Fruit fly (Drosophila melanogaster) whole organism, embryonic: ENCODE results near the gene CG17768.

ENCODE experiments used
- Ada2b ChIP-seq: fragments of 200-800 bp; sonication (Bioruptor generic); IDR thresholded peaks from 2 replicates; pipeline ENCODE4 v1.3.6; 2022; ENCODE audit warnings: missing biosample characterization, missing genetic modification characterization
- Antp ChIP-seq: fragments of 200-800 bp; sonication (Bioruptor generic); optimal IDR thresholded peaks from 3 replicates; lab custom pipeline; 2016; ENCODE audit warnings: missing biosample characterization, missing genetic modification characterization
- B-H1 ChIP-seq: fragments of 200-800 bp; sonication (Bioruptor generic); IDR thresholded peaks from 3 replicates; pipeline ENCODE4 v1.3.6; 2022; ENCODE audit warnings: missing biosample characterization, missing genetic modification characterization
- CG10321 ChIP-seq: fragments of 200-800 bp; sonication (Bioruptor generic); IDR thresholded peaks from 2 replicates; pipeline ENCODE4 v1.3.6; 2022; ENCODE audit warnings: missing biosample characterization, missing genetic modification characterization
- CG10462 ChIP-seq: fragments of 200-800 bp; sonication (Bioruptor generic); optimal IDR thresholded peaks from 2 replicates; lab custom pipeline; 2016; ENCODE audit warnings: missing biosample characterization, missing genetic modification characterization
- CG11093 ChIP-seq: fragments of 200-800 bp; sonication (Bioruptor generic); IDR thresholded peaks from 3 replicates; pipeline ENCODE4 v1.3.6; 2022; ENCODE audit warnings: missing biosample characterization, missing genetic modification characterization
- CG12155 ChIP-seq: fragments of 200-800 bp; sonication (Bioruptor generic); optimal IDR thresholded peaks from 3 replicates; lab custom pipeline; 2016; ENCODE audit warnings: missing biosample characterization, missing genetic modification characterization
- CG12391 ChIP-seq: fragments of 200-800 bp; sonication (Bioruptor generic); optimal IDR thresholded peaks from 3 replicates; lab custom pipeline; 2018; ENCODE audit warnings: missing biosample characterization, mild to moderate bottlenecking, missing genetic modification characterization, moderate library complexity
- CG13287 ChIP-seq: fragments of 200-800 bp; sonication (Bioruptor generic); IDR thresholded peaks from 2 replicates; pipeline ENCODE4 v1.3.6; 2022; ENCODE audit warnings: missing biosample characterization, missing genetic modification characterization; ENCODE audit not compliant: partially characterized antibody
- CG14860 ChIP-seq: fragments of 200-800 bp; sonication (Bioruptor generic); IDR thresholded peaks from 3 replicates; pipeline ENCODE4 v1.3.6; 2022; ENCODE audit warnings: missing biosample characterization, missing genetic modification characterization; ENCODE audit not compliant: partially characterized antibody
- CG15011 ChIP-seq: fragments of 200-800 bp; sonication (Bioruptor generic); optimal IDR thresholded peaks from 3 replicates; lab custom pipeline; 2018; ENCODE audit warnings: missing biosample characterization, mild to moderate bottlenecking, missing genetic modification characterization
- CG15514 ChIP-seq: fragments of 200-800 bp; sonication (Bioruptor generic); optimal IDR thresholded peaks from 3 replicates; lab custom pipeline; 2017; ENCODE audit warnings: missing biosample characterization, missing genetic modification characterization, mild to moderate bottlenecking, moderate library complexity, missing genetic modification reagents
- CG1647 ChIP-seq: fragments of 200-800 bp; sonication (Bioruptor generic); optimal IDR thresholded peaks from 3 replicates; lab custom pipeline; 2016; ENCODE audit warnings: missing biosample characterization, missing genetic modification characterization
- CG16863 ChIP-seq: fragments of 200-800 bp; sonication (Bioruptor generic); optimal IDR thresholded peaks from 3 replicates; lab custom pipeline; 2016; ENCODE audit warnings: missing biosample characterization, missing genetic modification characterization
- CG2202 ChIP-seq: fragments of 200-800 bp; sonication (Bioruptor generic); optimal IDR thresholded peaks from 2 replicates; lab custom pipeline; 2018; ENCODE audit warnings: missing biosample characterization, mild to moderate bottlenecking, missing genetic modification characterization
- CG2678 ChIP-seq: fragments of 200-800 bp; sonication (Bioruptor generic); optimal IDR thresholded peaks from 3 replicates; lab custom pipeline; 2019; ENCODE audit warnings: missing biosample characterization, mild to moderate bottlenecking, missing genetic modification characterization, moderate library complexity
- CG30431 ChIP-seq: fragments of 200-800 bp; sonication (Bioruptor generic); optimal IDR thresholded peaks from 2 replicates; lab custom pipeline; 2017; ENCODE audit warnings: missing biosample characterization, missing genetic modification characterization
- CG31224 ChIP-seq: fragments of 200-800 bp; sonication (Bioruptor generic); IDR thresholded peaks from 2 replicates; pipeline ENCODE4 v1.3.6; 2022; ENCODE audit warnings: missing biosample characterization, missing genetic modification characterization
- CG3163 ChIP-seq: fragments of 200-800 bp; sonication (Bioruptor generic); optimal IDR thresholded peaks from 3 replicates; lab custom pipeline; 2016; ENCODE audit warnings: missing biosample characterization, missing genetic modification characterization
- CG32767 ChIP-seq: fragments of 200-800 bp; sonication (Bioruptor generic); IDR thresholded peaks from 2 replicates; pipeline ENCODE4 v1.3.6; 2022; ENCODE audit warnings: missing biosample characterization, missing genetic modification characterization
- CG33213 ChIP-seq: fragments of 200-800 bp; sonication (Bioruptor generic); optimal IDR thresholded peaks from 3 replicates; lab custom pipeline; 2016; ENCODE audit warnings: missing biosample characterization, missing genetic modification characterization
- CG7786 ChIP-seq: fragments of 200-800 bp; sonication (Bioruptor generic); optimal IDR thresholded peaks from 2 replicates; lab custom pipeline; 2016; ENCODE audit warnings: missing biosample characterization, missing genetic modification characterization
- CG8359 ChIP-seq: fragments of 200-800 bp; sonication (Bioruptor generic); optimal IDR thresholded peaks from 2 replicates; lab custom pipeline; 2017; ENCODE audit warnings: missing biosample characterization, mild to moderate bottlenecking, missing genetic modification characterization, borderline replicate concordance
- CG8944 ChIP-seq: fragments of 200-800 bp; sonication (Bioruptor generic); optimal IDR thresholded peaks from 3 replicates; lab custom pipeline; 2016; ENCODE audit warnings: missing biosample characterization, missing genetic modification characterization
- CG9817 ChIP-seq: fragments of 200-800 bp; sonication (Bioruptor generic); optimal IDR thresholded peaks from 2 replicates; lab custom pipeline; 2018; ENCODE audit warnings: missing biosample characterization, mild to moderate bottlenecking, missing genetic modification characterization, moderate library complexity
- D19A ChIP-seq: fragments of 200-800 bp; optimal IDR thresholded peaks from 3 replicates; lab custom pipeline; 2019; ENCODE audit warnings: missing biosample characterization, mild to moderate bottlenecking, missing genetic modification characterization, moderate library complexity
- HmgZ ChIP-seq: fragments of 200-800 bp; sonication (Bioruptor generic); optimal IDR thresholded peaks from 2 replicates; lab custom pipeline; 2018; ENCODE audit warnings: missing biosample characterization, mild to moderate bottlenecking, missing genetic modification characterization
- Lhr ChIP-seq: fragments of 200-800 bp; sonication (Bioruptor generic); optimal IDR thresholded peaks from 3 replicates; lab custom pipeline; 2017; ENCODE audit warnings: mild to moderate bottlenecking, missing biosample characterization, missing genetic modification reagents, missing genetic modification characterization
- MBD-R2 ChIP-seq: fragments of 200-800 bp; sonication (Bioruptor generic); IDR thresholded peaks from 2 replicates; pipeline ENCODE4 v1.3.6; 2022; ENCODE audit warnings: missing biosample characterization, missing genetic modification characterization
- Nf-YB ChIP-seq: fragments of 200-800 bp; sonication (Bioruptor generic); optimal IDR thresholded peaks from 3 replicates; lab custom pipeline; 2019; ENCODE audit warnings: missing biosample characterization, mild to moderate bottlenecking, missing genetic modification characterization, moderate library complexity
- Sin3A ChIP-seq: fragments of >200 bp; optimal IDR thresholded peaks from 2 replicates; lab custom pipeline; 2018
- Vsx1 ChIP-seq: fragments of 200-800 bp; sonication (Bioruptor generic); optimal IDR thresholded peaks from 2 replicates; lab custom pipeline; 2017; ENCODE audit warnings: missing biosample characterization, mild to moderate bottlenecking, missing genetic modification characterization, missing genetic modification reagents
- al ChIP-seq: fragments of 200-800 bp; sonication (Bioruptor generic); IDR thresholded peaks from 2 replicates; pipeline ENCODE4 v1.3.6; 2022; ENCODE audit warnings: missing biosample characterization, missing genetic modification characterization
- aop ChIP-seq: fragments of 200-800 bp; sonication (Bioruptor generic); IDR thresholded peaks from 2 replicates; pipeline ENCODE4 v1.3.6; 2022; ENCODE audit warnings: missing biosample characterization, missing genetic modification characterization
- bbx ChIP-seq: fragments of 200-800 bp; sonication (Bioruptor generic); IDR thresholded peaks from 2 replicates; pipeline ENCODE4 v1.3.6; 2022; ENCODE audit warnings: missing biosample characterization, missing genetic modification characterization; ENCODE audit not compliant: partially characterized antibody
- br ChIP-seq: fragments of >200 bp; optimal IDR thresholded peaks from 2 replicates; lab custom pipeline; 2017
- danr ChIP-seq: fragments of 200-800 bp; sonication (Bioruptor generic); IDR thresholded peaks from 2 replicates; pipeline ENCODE4 v1.3.6; 2022; ENCODE audit warnings: missing biosample characterization, missing genetic modification characterization
- dmrt11E ChIP-seq: fragments of 200-800 bp; sonication (Bioruptor generic); optimal IDR thresholded peaks from 3 replicates; lab custom pipeline; 2018; ENCODE audit warnings: missing biosample characterization, mild to moderate bottlenecking, missing genetic modification characterization, moderate library complexity
- ewg ChIP-seq: fragments of 200-800 bp; sonication (Bioruptor generic); optimal IDR thresholded peaks from 3 replicates; lab custom pipeline; 2017; ENCODE audit warnings: mild to moderate bottlenecking, missing biosample characterization, missing genetic modification reagents, missing genetic modification characterization
- grau ChIP-seq: fragments of 200-800 bp; optimal IDR thresholded peaks from 3 replicates; lab custom pipeline; 2019; ENCODE audit warnings: missing biosample characterization, mild to moderate bottlenecking, missing genetic modification characterization, moderate library complexity
- inv ChIP-seq: fragments of 200-800 bp; sonication (Bioruptor generic); IDR thresholded peaks from 2 replicates; pipeline ENCODE4 v1.3.6; 2022; ENCODE audit warnings: missing biosample characterization, missing genetic modification characterization; ENCODE audit not compliant: partially characterized antibody
- lilli ChIP-seq: fragments of 200-800 bp; sonication (Bioruptor generic); optimal IDR thresholded peaks from 3 replicates; lab custom pipeline; 2016; ENCODE audit warnings: missing biosample characterization, missing genetic modification characterization
- maf-S ChIP-seq: fragments of 200-800 bp; sonication (Bioruptor generic); optimal IDR thresholded peaks from 2 replicates; lab custom pipeline; 2016; ENCODE audit warnings: missing biosample characterization, missing genetic modification characterization
- nmo ChIP-seq: fragments of 200-800 bp; sonication (Bioruptor generic); optimal IDR thresholded peaks from 2 replicates; lab custom pipeline; 2018; ENCODE audit warnings: missing biosample characterization, mild to moderate bottlenecking, missing genetic modification characterization, moderate library complexity
- phol ChIP-seq: fragments of 200-800 bp; sonication (Bioruptor generic); optimal IDR thresholded peaks from 3 replicates; lab custom pipeline; 2018; ENCODE audit warnings: missing biosample characterization, mild to moderate bottlenecking, missing genetic modification characterization, moderate library complexity
- prd ChIP-seq, 3 experiments: fragments of >200 bp in 2 of 3; fragments of 200-800 bp in 1 of 3; sonication (Bioruptor generic) in 1 of 3; optimal IDR thresholded peaks in 2 of 3; IDR thresholded peaks in 1 of 3; 2 replicates in 2 of 3; 3 replicates in 1 of 3; pipeline versions ENCODE4 v1.3.6 to Lab custom; 2017 to 2022; ENCODE audit warnings: missing biosample characterization in 1 of 3, missing genetic modification characterization in 1 of 3
- sd ChIP-seq: fragments of 200-800 bp; sonication (Bioruptor generic); optimal IDR thresholded peaks from 3 replicates; lab custom pipeline; 2018; ENCODE audit warnings: missing biosample characterization, mild to moderate bottlenecking, missing genetic modification characterization, moderate library complexity
- sima ChIP-seq: fragments of 200-800 bp; sonication (Bioruptor generic); optimal IDR thresholded peaks from 2 replicates; lab custom pipeline; 2016; ENCODE audit warnings: missing biosample characterization, missing genetic modification characterization
- tin ChIP-seq: fragments of 200-800 bp; sonication (Bioruptor generic); optimal IDR thresholded peaks from 3 replicates; lab custom pipeline; 2016; ENCODE audit warnings: missing biosample characterization, missing genetic modification characterization
- zen2 ChIP-seq: fragments of 200-800 bp; sonication (Bioruptor generic); IDR thresholded peaks from 3 replicates; pipeline ENCODE4 v1.3.6; 2022; ENCODE audit warnings: missing biosample characterization, missing genetic modification characterization; ENCODE audit not compliant: partially characterized antibody

The CG17768 gene

dm6 chr2L:10362408-10363067 is 42.5 kb downstream of the CG17768 start, which contains the start of the genes Cand1 and pim:
Gene Cand1 (minus strand): TSS chr2L:10362707.
Gene pim (plus strand): TSS chr2L:10362989.
- TF ChIP-seq Lhr (GFP tag; lab: Kevin White, UChicago) (peak; percentile 53), phol (tag; lab: Kevin White, UChicago) (peak; percentile 57), CG1647 (GFP tag; lab: Kevin White, UChicago) (no peak), CG31224 (no peak), maf-S (GFP tag; lab: Kevin White, UChicago) (no peak), CG16863 (GFP tag; lab: Kevin White, UChicago) (no peak), CG2678 (no peak), sima (no peak), CG10321 (no peak), CG12391 (peak; percentile 59), Sin3A (lab: Kevin White, UChicago) (no peak), br (lab: Kevin White, UChicago) (no peak), Ada2b (GFP tag; lab: Robert Waterston, UW) (no peak), nmo (GFP tag; lab: Kevin White, UChicago) (peak; percentile 73), ewg (GFP tag; lab: Kevin White, UChicago) (no peak), CG9817 (no peak), sd (peak; percentile 50), CG15514 (GFP tag; lab: Kevin White, UChicago) (peak; percentile 38), CG32767 (GFP tag; lab: Robert Waterston, UW) (no peak), CG15011 (GFP tag; lab: Kevin White, UChicago) (no peak), aop (no peak), grau (tag; lab: Kevin White, UChicago) (peak; percentile 26), danr (no peak), lilli (GFP tag; lab: Kevin White, UChicago) (no peak), CG8944 (GFP tag; lab: Kevin White, UChicago) (no peak), prd (optimal IDR thresholded peaks at IDR 0.05; lab: Kevin White, UChicago) (no peak), prd (GFP tag; IDR thresholded peaks at IDR 0.05; lab: Robert Waterston, UW) (no peak), CG10462 (GFP tag; lab: Kevin White, UChicago) (no peak), CG8359 (no peak), CG7786 (GFP tag; lab: Kevin White, UChicago) (no peak), tin (GFP tag; lab: Kevin White, UChicago) (no peak), al (GFP tag; lab: Robert Waterston, UW) (no peak), CG3163 (GFP tag; lab: Kevin White, UChicago) (no peak), B-H1 (no peak), Nf-YB (no peak), CG14860 (0 out of 3 replicates have a peak, but pooled peaks have one; percentile 12), D19A (peak; percentile 5), CG2202 (no peak), CG30431 (GFP tag; lab: Kevin White, UChicago) (no peak), bbx (peak; percentile 66), MBD-R2 (GFP tag; lab: Robert Waterston, UW) (peak; percentile 28; the same call in 1 of the 2 replicates), CG11093 (GFP tag; lab: Robert Waterston, UW) (no peak), inv (peak; percentile 55), dmrt11E (tag; lab: Kevin White, UChicago) (peak; percentile 36), CG12155 (GFP tag; lab: Kevin White, UChicago) (peak; percentile 23), Vsx1 (GFP tag; lab: Kevin White, UChicago) (no peak), Antp (GFP tag; lab: Kevin White, UChicago) (no peak), CG33213 (GFP tag; lab: Kevin White, UChicago) (no peak), zen2 (GFP tag; lab: Robert Waterston, UW) (no peak; the same call in 2 of the 3 replicates), HmgZ (tag; lab: Kevin White, UChicago) (no peak), CG13287 (peak; percentile 79)
